Fruit fly (Drosophila melanogaster) whole organism, prepupa: ENCODE results near the gene Cp36.

Source experiments
- CG11294 ChIP-seq: fragments of 200-800 bp; sonication (Bioruptor generic); IDR thresholded peaks from 2 replicates; pipeline ENCODE4 v1.3.6; 2022; ENCODE audit warnings: missing biosample characterization, missing genetic modification characterization
- CG11762 ChIP-seq: fragments of 200-800 bp; sonication (Bioruptor generic); optimal IDR thresholded peaks from 3 replicates; lab custom pipeline; 2016; ENCODE audit warnings: missing biosample characterization, missing genetic modification characterization; ENCODE audit not compliant: insufficient read depth
- CG11902 ChIP-seq: fragments of 200-800 bp; sonication (Bioruptor generic); optimal IDR thresholded peaks from 3 replicates; lab custom pipeline; 2016; ENCODE audit warnings: missing biosample characterization, missing genetic modification characterization
- CG16779 ChIP-seq: fragments of 200-800 bp; sonication (Bioruptor generic); optimal IDR thresholded peaks from 3 replicates; lab custom pipeline; 2017; ENCODE audit warnings: missing biosample characterization, mild to moderate bottlenecking, missing genetic modification characterization
- CG31627 ChIP-seq: fragments of 200-800 bp; sonication (Bioruptor generic); optimal IDR thresholded peaks from 3 replicates; lab custom pipeline; 2016; ENCODE audit warnings: missing biosample characterization, missing genetic modification characterization
- CG34406 ChIP-seq: fragments of 200-800 bp; sonication (Bioruptor generic); optimal IDR thresholded peaks from 3 replicates; lab custom pipeline; 2016; ENCODE audit warnings: missing biosample characterization, missing genetic modification characterization
- CG4318 ChIP-seq: fragments of 200-800 bp; sonication (Bioruptor generic); optimal IDR thresholded peaks from 3 replicates; lab custom pipeline; 2017; ENCODE audit warnings: missing biosample characterization, mild to moderate bottlenecking, missing genetic modification characterization
- CG6276 ChIP-seq: fragments of 200-800 bp; sonication (Bioruptor generic); optimal IDR thresholded peaks from 2 replicates; lab custom pipeline; 2017; ENCODE audit warnings: missing biosample characterization, mild to moderate bottlenecking, missing genetic modification characterization
- CG6792 ChIP-seq: fragments of 200-800 bp; sonication (Bioruptor generic); optimal IDR thresholded peaks from 3 replicates; lab custom pipeline; 2016; ENCODE audit warnings: missing biosample characterization, missing genetic modification characterization
- CG6808 ChIP-seq: fragments of 200-800 bp; sonication (Bioruptor generic); optimal IDR thresholded peaks from 3 replicates; lab custom pipeline; 2017; ENCODE audit warnings: missing biosample characterization, missing genetic modification characterization, mild to moderate bottlenecking, moderate library complexity, missing genetic modification reagents
- CG6854 ChIP-seq: fragments of 200-800 bp; sonication (Bioruptor generic); optimal IDR thresholded peaks from 2 replicates; lab custom pipeline; 2017; ENCODE audit warnings: missing biosample characterization, mild to moderate bottlenecking, missing genetic modification characterization
- CG7368 ChIP-seq: fragments of 200-800 bp; sonication (Bioruptor generic); optimal IDR thresholded peaks from 3 replicates; lab custom pipeline; 2016; ENCODE audit warnings: missing biosample characterization, missing genetic modification characterization
- CG8119 ChIP-seq: fragments of 200-800 bp; sonication (Bioruptor generic); IDR thresholded peaks from 3 replicates; pipeline ENCODE4 v1.3.6; 2022; ENCODE audit warnings: missing biosample characterization, missing genetic modification characterization
- CG8632 ChIP-seq: fragments of 200-800 bp; sonication (Bioruptor generic); optimal IDR thresholded peaks from 3 replicates; lab custom pipeline; 2016; ENCODE audit warnings: missing biosample characterization, missing genetic modification characterization
- CG9139 ChIP-seq: fragments of 200-800 bp; sonication (Bioruptor generic); optimal IDR thresholded peaks from 3 replicates; lab custom pipeline; 2017; ENCODE audit warnings: missing biosample characterization, mild to moderate bottlenecking, missing genetic modification characterization
- Eip75B ChIP-seq: fragments of 200-800 bp; sonication (Bioruptor generic); optimal IDR thresholded peaks from 3 replicates; lab custom pipeline; 2016; ENCODE audit warnings: missing biosample characterization, missing genetic modification characterization
- Eip78C ChIP-seq: fragments of 200-800 bp; sonication (Bioruptor generic); peaks from one replicate; lab custom pipeline; 2016; ENCODE audit warnings: missing biosample characterization, missing genetic modification characterization
- Ets21C ChIP-seq: fragments of 200-800 bp; sonication (Bioruptor generic); optimal IDR thresholded peaks from 3 replicates; lab custom pipeline; 2016; ENCODE audit warnings: missing biosample characterization, missing genetic modification characterization
- Hr39 ChIP-seq: fragments of 200-800 bp; sonication (Bioruptor generic); optimal IDR thresholded peaks from 2 replicates; lab custom pipeline; 2016; ENCODE audit warnings: missing biosample characterization, missing genetic modification characterization
- Lpt ChIP-seq: fragments of 200-800 bp; sonication (Bioruptor generic); optimal IDR thresholded peaks from 3 replicates; lab custom pipeline; 2016; ENCODE audit warnings: missing biosample characterization, missing genetic modification characterization
- Met ChIP-seq: fragments of 200-800 bp; sonication (Bioruptor generic); optimal IDR thresholded peaks from 3 replicates; lab custom pipeline; 2016; ENCODE audit warnings: missing biosample characterization, missing genetic modification characterization
- OdsH ChIP-seq: fragments of 200-800 bp; sonication (Bioruptor generic); optimal IDR thresholded peaks from 3 replicates; lab custom pipeline; 2016; ENCODE audit warnings: missing biosample characterization, missing genetic modification characterization
- Sox102F ChIP-seq: fragments of 200-800 bp; sonication (Bioruptor generic); optimal IDR thresholded peaks from 2 replicates; lab custom pipeline; 2016; ENCODE audit warnings: missing biosample characterization, mild to moderate bottlenecking, missing genetic modification characterization
- Sox15 ChIP-seq: fragments of 200-800 bp; sonication (Bioruptor generic); optimal IDR thresholded peaks from 3 replicates; lab custom pipeline; 2016; ENCODE audit warnings: missing biosample characterization, missing genetic modification characterization
- achi ChIP-seq: fragments of 200-800 bp; sonication (Bioruptor generic); optimal IDR thresholded peaks from 3 replicates; lab custom pipeline; 2016; ENCODE audit warnings: missing biosample characterization, missing genetic modification characterization
- cyc ChIP-seq: fragments of 200-800 bp; sonication (Bioruptor generic); optimal IDR thresholded peaks from 3 replicates; lab custom pipeline; 2016; ENCODE audit warnings: missing biosample characterization, missing genetic modification characterization
- dac ChIP-seq: fragments of 200-800 bp; sonication (Bioruptor generic); optimal IDR thresholded peaks from 2 replicates; lab custom pipeline; 2017; ENCODE audit warnings: missing biosample characterization, mild to moderate bottlenecking, missing genetic modification characterization
- esn ChIP-seq: fragments of 200-800 bp; sonication (Bioruptor generic); optimal IDR thresholded peaks from 2 replicates; lab custom pipeline; 2016; ENCODE audit warnings: missing biosample characterization, mild to moderate bottlenecking, missing genetic modification characterization, moderate library complexity
- fd59A ChIP-seq: fragments of 200-800 bp; sonication (Bioruptor generic); optimal IDR thresholded peaks from 2 replicates; lab custom pipeline; 2017; ENCODE audit warnings: missing biosample characterization, mild to moderate bottlenecking, missing genetic modification characterization, missing genetic modification reagents
- net ChIP-seq: fragments of 200-800 bp; sonication (Bioruptor generic); optimal IDR thresholded peaks from 3 replicates; lab custom pipeline; 2016; ENCODE audit warnings: missing biosample characterization, missing genetic modification characterization
- salr ChIP-seq, 2 experiments: fragments of 200-800 bp; sonication (Bioruptor generic); optimal IDR thresholded peaks; 3 replicates each; lab custom pipeline; 2016 to 2018; ENCODE audit warnings: missing biosample characterization in 2 of 2, missing genetic modification characterization in 2 of 2, mild to moderate bottlenecking in 1 of 2
- spab ChIP-seq: fragments of 200-800 bp; sonication (Bioruptor generic); optimal IDR thresholded peaks from 2 replicates; lab custom pipeline; 2017; ENCODE audit warnings: missing biosample characterization, mild to moderate bottlenecking, missing genetic modification characterization, missing genetic modification reagents
- svp ChIP-seq: fragments of 200-800 bp; sonication (Bioruptor generic); peaks from one replicate; lab custom pipeline; 2016; ENCODE audit warnings: missing biosample characterization, missing genetic modification characterization
- vri ChIP-seq: fragments of 200-800 bp; sonication (Bioruptor generic); optimal IDR thresholded peaks from 3 replicates; lab custom pipeline; 2016; ENCODE audit warnings: missing biosample characterization, mild to moderate bottlenecking, missing genetic modification characterization

Cp36 gene

dm6 chrX:8468962-8469459, 10.1 kb upstream of the Cp36 start, which contains the start of gene CG12116 (continued):
- no peak for TF ChIP-seq OdsH (GFP tag; lab: Kevin White, UChicago)
- no peak for TF ChIP-seq CG6808 (GFP tag; lab: Kevin White, UChicago)

- TF ChIP-seq fd59A (GFP tag; lab: Kevin White, UChicago) (no peak), CG34406 (no peak), CG31627 (no peak), CG6276 (GFP tag; lab: Kevin White, UChicago) (no peak), CG16779 (tag; lab: Kevin White, UChicago) (no peak), dac (no peak), CG9139 (GFP tag; lab: Kevin White, UChicago) (no peak), Ets21C (GFP tag; lab: Kevin White, UChicago) (no peak)
Observed at dm6 chrX:8469606-8470005, 9.5 kb upstream of the Cp36 start.

- TF ChIP-seq spab (GFP tag; lab: Kevin White, UChicago) (no peak), CG7368 (GFP tag; lab: Kevin White, UChicago) (no peak), CG6792 (no peak), CG8632 (GFP tag; lab: Kevin White, UChicago) (no peak)
- TF ChIP-seq, all 60 proteins: peak for 0
Observed at dm6 chrX:8470588-8470987, 8.5 kb upstream of the Cp36 start, which contains the start of gene Cp7Fa. Gene Cp7Fa (plus strand): TSS chrX:8470888.

- TF ChIP-seq salr (GFP tag; optimal IDR thresholded peaks at IDR 0.05; lab: Kevin White, UChicago): no peak
- no peak for TF ChIP-seq CG7368 (GFP tag; lab: Kevin White, UChicago)
- TF ChIP-seq CG4318 (GFP tag; lab: Kevin White, UChicago): no peak
- no peak for TF ChIP-seq CG11762
- TF ChIP-seq CG8119 (GFP tag; lab: Robert Waterston, UW): no peak
- TF ChIP-seq Hr39 (GFP tag; lab: Kevin White, UChicago): no peak
- no peak for TF ChIP-seq cyc (GFP tag; lab: Kevin White, UChicago)
- TF ChIP-seq esn (GFP tag; lab: Kevin White, UChicago): no peak
- no peak for TF ChIP-seq CG11294 (GFP tag; lab: Robert Waterston, UW)
- no peak for TF ChIP-seq Eip78C (GFP tag; lab: Kevin White, UChicago)
- TF ChIP-seq CG8632 (GFP tag; lab: Kevin White, UChicago): no peak
- no peak for TF ChIP-seq CG6276 (GFP tag; lab: Kevin White, UChicago)
- no peak for TF ChIP-seq CG16779 (tag; lab: Kevin White, UChicago)
- no peak for TF ChIP-seq Sox102F (GFP tag; lab: Kevin White, UChicago)
- TF ChIP-seq vri: no peak
- TF ChIP-seq, all 60 proteins: peak for 0
Observed at dm6 chrX:8473339-8473887, 5.7 kb upstream of the Cp36 start, which contains the start of gene Cp7Fb. Gene Cp7Fb (plus strand): TSS chrX:8473837.

- no peak for TF ChIP-seq svp (GFP tag; lab: Kevin White, UChicago)
- no peak for TF ChIP-seq vri
- no peak for TF ChIP-seq CG6854 (GFP tag; lab: Kevin White, UChicago)
- TF ChIP-seq CG11902: no peak
- no peak for TF ChIP-seq esn (GFP tag; lab: Kevin White, UChicago)
- TF ChIP-seq Met: no peak
- no peak for TF ChIP-seq Eip75B (GFP tag; lab: Kevin White, UChicago)
- TF ChIP-seq Sox15 (GFP tag; lab: Kevin White, UChicago): no peak
- no peak for TF ChIP-seq net (GFP tag; lab: Kevin White, UChicago)
- no peak for TF ChIP-seq Lpt (GFP tag; lab: Kevin White, UChicago)
- no peak for TF ChIP-seq spab (GFP tag; lab: Kevin White, UChicago)
- no peak for TF ChIP-seq achi (GFP tag; lab: Kevin White, UChicago)
Observed at dm6 chrX:8475657-8476056, 3.5 kb upstream of the Cp36 start.
